Fruit fly (Drosophila melanogaster) whole organism, prepupa: ENCODE measurements around the gene CG11309.

Experiments
- Blimp-1 ChIP-seq: fragments of 200-800 bp; sonication (Bioruptor generic); optimal IDR thresholded peaks from 3 replicates; lab custom pipeline; 2017; ENCODE audit warnings: missing biosample characterization, missing genetic modification characterization, mild to moderate bottlenecking, moderate library complexity, missing genetic modification reagents
- CG10669 ChIP-seq: fragments of 200-800 bp; sonication (Bioruptor generic); optimal IDR thresholded peaks from 3 replicates; lab custom pipeline; 2018; ENCODE audit warnings: missing biosample characterization, mild to moderate bottlenecking, missing genetic modification characterization, moderate library complexity
- CG11294 ChIP-seq: fragments of 200-800 bp; sonication (Bioruptor generic); IDR thresholded peaks from 2 replicates; pipeline ENCODE4 v1.3.6; 2022; ENCODE audit warnings: missing biosample characterization, missing genetic modification characterization
- CG11762 ChIP-seq: fragments of 200-800 bp; sonication (Bioruptor generic); optimal IDR thresholded peaks from 3 replicates; lab custom pipeline; 2016; ENCODE audit warnings: missing biosample characterization, missing genetic modification characterization; ENCODE audit not compliant: insufficient read depth
- CG11902 ChIP-seq: fragments of 200-800 bp; sonication (Bioruptor generic); optimal IDR thresholded peaks from 3 replicates; lab custom pipeline; 2016; ENCODE audit warnings: missing biosample characterization, missing genetic modification characterization
- CG1621 ChIP-seq: fragments of 200-800 bp; sonication (Bioruptor generic); optimal IDR thresholded peaks from 3 replicates; lab custom pipeline; 2018; ENCODE audit warnings: missing biosample characterization, mild to moderate bottlenecking, missing genetic modification characterization
- CG16779 ChIP-seq: fragments of 200-800 bp; sonication (Bioruptor generic); optimal IDR thresholded peaks from 3 replicates; lab custom pipeline; 2017; ENCODE audit warnings: missing biosample characterization, mild to moderate bottlenecking, missing genetic modification characterization
- CG3032 ChIP-seq: fragments of 200-800 bp; optimal IDR thresholded peaks from 2 replicates; lab custom pipeline; 2019; ENCODE audit warnings: missing biosample characterization, mild to moderate bottlenecking, missing genetic modification characterization, moderate library complexity
- CG32006 ChIP-seq: fragments of 200-800 bp; sonication (Bioruptor generic); optimal IDR thresholded peaks from 3 replicates; lab custom pipeline; 2017; ENCODE audit warnings: missing biosample characterization, mild to moderate bottlenecking, missing genetic modification characterization
- CG3919 ChIP-seq: fragments of 200-800 bp; sonication (Bioruptor generic); optimal IDR thresholded peaks from 3 replicates; lab custom pipeline; 2016; ENCODE audit warnings: missing biosample characterization, missing genetic modification characterization
- CG4318 ChIP-seq: fragments of 200-800 bp; sonication (Bioruptor generic); optimal IDR thresholded peaks from 3 replicates; lab custom pipeline; 2017; ENCODE audit warnings: missing biosample characterization, mild to moderate bottlenecking, missing genetic modification characterization
- CG6163 ChIP-seq: fragments of 200-800 bp; sonication (Bioruptor generic); IDR thresholded peaks from 3 replicates; pipeline ENCODE4 v1.3.6; 2022; ENCODE audit warnings: missing biosample characterization, missing genetic modification characterization
- CG6276 ChIP-seq: fragments of 200-800 bp; sonication (Bioruptor generic); optimal IDR thresholded peaks from 2 replicates; lab custom pipeline; 2017; ENCODE audit warnings: missing biosample characterization, mild to moderate bottlenecking, missing genetic modification characterization
- CG6792 ChIP-seq: fragments of 200-800 bp; sonication (Bioruptor generic); optimal IDR thresholded peaks from 3 replicates; lab custom pipeline; 2016; ENCODE audit warnings: missing biosample characterization, missing genetic modification characterization
- CG6808 ChIP-seq: fragments of 200-800 bp; sonication (Bioruptor generic); optimal IDR thresholded peaks from 3 replicates; lab custom pipeline; 2017; ENCODE audit warnings: missing biosample characterization, missing genetic modification characterization, mild to moderate bottlenecking, moderate library complexity, missing genetic modification reagents
- CG8319 ChIP-seq: fragments of 200-800 bp; sonication (Bioruptor generic); optimal IDR thresholded peaks from 3 replicates; lab custom pipeline; 2016; ENCODE audit warnings: missing biosample characterization, missing genetic modification characterization
- CG9139 ChIP-seq: fragments of 200-800 bp; sonication (Bioruptor generic); optimal IDR thresholded peaks from 3 replicates; lab custom pipeline; 2017; ENCODE audit warnings: missing biosample characterization, mild to moderate bottlenecking, missing genetic modification characterization
- Eip78C ChIP-seq: fragments of 200-800 bp; sonication (Bioruptor generic); peaks from one replicate; lab custom pipeline; 2016; ENCODE audit warnings: missing biosample characterization, missing genetic modification characterization
- Eip93F ChIP-seq: fragments of 200-800 bp; sonication (Bioruptor generic); optimal IDR thresholded peaks from 2 replicates; lab custom pipeline; 2016; ENCODE audit warnings: missing biosample characterization, mild to moderate bottlenecking, missing genetic modification characterization
- Ets96B ChIP-seq: fragments of 200-800 bp; optimal IDR thresholded peaks from 2 replicates; lab custom pipeline; 2019; ENCODE audit warnings: missing biosample characterization, mild to moderate bottlenecking, missing genetic modification characterization, moderate library complexity
- Gug ChIP-seq: fragments of 200-800 bp; sonication (Bioruptor generic); IDR thresholded peaks from 2 replicates; pipeline ENCODE4 v1.3.6; 2022; ENCODE audit warnings: missing biosample characterization, missing genetic modification characterization
- Hr39 ChIP-seq: fragments of 200-800 bp; sonication (Bioruptor generic); optimal IDR thresholded peaks from 2 replicates; lab custom pipeline; 2016; ENCODE audit warnings: missing biosample characterization, missing genetic modification characterization
- Hr4 ChIP-seq: fragments of 200-800 bp; sonication (Bioruptor generic); optimal IDR thresholded peaks from 3 replicates; lab custom pipeline; 2016; ENCODE audit warnings: missing biosample characterization, missing genetic modification characterization
- Lpt ChIP-seq: fragments of 200-800 bp; sonication (Bioruptor generic); optimal IDR thresholded peaks from 3 replicates; lab custom pipeline; 2016; ENCODE audit warnings: missing biosample characterization, missing genetic modification characterization
- Met ChIP-seq: fragments of 200-800 bp; sonication (Bioruptor generic); optimal IDR thresholded peaks from 3 replicates; lab custom pipeline; 2016; ENCODE audit warnings: missing biosample characterization, missing genetic modification characterization
- OdsH ChIP-seq: fragments of 200-800 bp; sonication (Bioruptor generic); optimal IDR thresholded peaks from 3 replicates; lab custom pipeline; 2016; ENCODE audit warnings: missing biosample characterization, missing genetic modification characterization
- Sox14 ChIP-seq: fragments of 200-800 bp; sonication (Bioruptor generic); optimal IDR thresholded peaks from 3 replicates; lab custom pipeline; 2016; ENCODE audit warnings: missing biosample characterization, missing genetic modification characterization
- Sox15 ChIP-seq: fragments of 200-800 bp; sonication (Bioruptor generic); optimal IDR thresholded peaks from 3 replicates; lab custom pipeline; 2016; ENCODE audit warnings: missing biosample characterization, missing genetic modification characterization
- achi ChIP-seq: fragments of 200-800 bp; sonication (Bioruptor generic); optimal IDR thresholded peaks from 3 replicates; lab custom pipeline; 2016; ENCODE audit warnings: missing biosample characterization, missing genetic modification characterization
- acj6 ChIP-seq: fragments of 200-800 bp; sonication (Bioruptor generic); optimal IDR thresholded peaks from 3 replicates; lab custom pipeline; 2016; ENCODE audit warnings: missing biosample characterization, missing genetic modification characterization
- cyc ChIP-seq: fragments of 200-800 bp; sonication (Bioruptor generic); optimal IDR thresholded peaks from 3 replicates; lab custom pipeline; 2016; ENCODE audit warnings: missing biosample characterization, missing genetic modification characterization
- dsx ChIP-seq: fragments of 200-800 bp; optimal IDR thresholded peaks from 3 replicates; lab custom pipeline; 2019; ENCODE audit warnings: missing biosample characterization, mild to moderate bottlenecking, missing genetic modification characterization, moderate library complexity; ENCODE audit not compliant: poor library complexity, severe bottlenecking
- eg ChIP-seq: fragments of 200-800 bp; sonication (Bioruptor generic); IDR thresholded peaks from 3 replicates; pipeline ENCODE4 v1.3.6; 2022; ENCODE audit warnings: missing biosample characterization, missing genetic modification characterization
- esn ChIP-seq: fragments of 200-800 bp; sonication (Bioruptor generic); optimal IDR thresholded peaks from 2 replicates; lab custom pipeline; 2016; ENCODE audit warnings: missing biosample characterization, mild to moderate bottlenecking, missing genetic modification characterization, moderate library complexity
- fd59A ChIP-seq: fragments of 200-800 bp; sonication (Bioruptor generic); optimal IDR thresholded peaks from 2 replicates; lab custom pipeline; 2017; ENCODE audit warnings: missing biosample characterization, mild to moderate bottlenecking, missing genetic modification characterization, missing genetic modification reagents
- fd85E ChIP-seq: fragments of 200-800 bp; sonication (Bioruptor generic); optimal IDR thresholded peaks from 3 replicates; lab custom pipeline; 2016; ENCODE audit warnings: missing biosample characterization, missing genetic modification characterization
- fkh ChIP-seq: fragments of 200-800 bp; sonication (Bioruptor generic); optimal IDR thresholded peaks from 3 replicates; lab custom pipeline; 2017; ENCODE audit warnings: missing biosample characterization, mild to moderate bottlenecking, missing genetic modification characterization, moderate library complexity
- lz ChIP-seq: fragments of 200-800 bp; sonication (Bioruptor generic); optimal IDR thresholded peaks from 3 replicates; lab custom pipeline; 2016; ENCODE audit warnings: missing biosample characterization, missing genetic modification characterization
- net ChIP-seq: fragments of 200-800 bp; sonication (Bioruptor generic); optimal IDR thresholded peaks from 3 replicates; lab custom pipeline; 2016; ENCODE audit warnings: missing biosample characterization, missing genetic modification characterization
- salr ChIP-seq, 2 experiments: fragments of 200-800 bp; sonication (Bioruptor generic); optimal IDR thresholded peaks; 3 replicates each; lab custom pipeline; 2016 to 2018; ENCODE audit warnings: missing biosample characterization in 2 of 2, missing genetic modification characterization in 2 of 2, mild to moderate bottlenecking in 1 of 2
- spab ChIP-seq: fragments of 200-800 bp; sonication (Bioruptor generic); optimal IDR thresholded peaks from 2 replicates; lab custom pipeline; 2017; ENCODE audit warnings: missing biosample characterization, mild to moderate bottlenecking, missing genetic modification characterization, missing genetic modification reagents
- svp ChIP-seq: fragments of 200-800 bp; sonication (Bioruptor generic); peaks from one replicate; lab custom pipeline; 2016; ENCODE audit warnings: missing biosample characterization, missing genetic modification characterization
- topi ChIP-seq: fragments of 200-800 bp; sonication (Bioruptor generic); optimal IDR thresholded peaks from 3 replicates; lab custom pipeline; 2016; ENCODE audit warnings: missing biosample characterization, missing genetic modification characterization
- vri ChIP-seq: fragments of 200-800 bp; sonication (Bioruptor generic); optimal IDR thresholded peaks from 3 replicates; lab custom pipeline; 2016; ENCODE audit warnings: missing biosample characterization, mild to moderate bottlenecking, missing genetic modification characterization

The CG11309 gene

DNA sequence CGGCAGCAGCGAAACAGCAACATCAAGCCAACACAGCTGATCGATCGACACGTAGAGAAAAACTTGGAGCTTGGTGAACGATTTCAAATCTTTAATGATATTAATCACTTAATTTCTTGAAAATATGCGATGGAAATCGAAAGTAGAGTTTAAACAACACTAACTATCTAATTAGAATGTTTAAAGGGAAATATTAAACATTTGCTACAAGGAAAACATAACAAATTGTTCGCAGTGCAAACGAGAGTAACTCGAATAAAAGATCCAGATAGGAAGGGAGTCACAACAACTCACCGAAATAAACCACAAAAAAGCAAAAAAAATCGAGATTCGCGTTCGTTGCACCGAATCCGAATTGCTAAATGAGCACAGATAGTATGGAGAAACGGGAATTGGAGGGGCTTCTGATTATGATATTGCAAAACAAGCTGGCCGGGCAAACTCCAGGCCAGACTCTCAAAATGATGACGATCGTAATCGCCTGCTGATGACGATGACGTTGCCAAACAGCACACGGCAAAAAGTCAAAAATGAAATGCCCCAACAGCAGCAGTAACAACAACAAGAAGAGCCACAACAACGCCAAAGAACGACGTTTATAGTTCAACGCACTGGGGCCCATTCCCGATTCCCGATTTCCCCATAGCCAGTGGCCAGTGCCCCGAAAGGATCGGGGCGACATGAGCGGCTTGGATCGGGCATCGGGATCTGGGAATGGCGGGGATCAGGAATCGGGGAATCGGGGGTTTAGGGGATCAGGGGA, 50.5 kb downstream of the CG11309 start (continued):
- TF ChIP-seq Hr4 (GFP tag; lab: Kevin White, UChicago) = peak; percentile 83
- peak; percentile 99 for TF ChIP-seq Ets96B (tag; lab: Kevin White, UChicago)
- peak; percentile 98 for TF ChIP-seq fd59A (GFP tag; lab: Kevin White, UChicago)
- TF ChIP-seq achi = peak; percentile 98
- TF ChIP-seq Met (GFP tag; lab: Kevin White, UChicago) = peak; percentile 99
- peak; percentile 99 for TF ChIP-seq CG8319 (GFP tag; lab: Kevin White, UChicago)
- peak; percentile 82 for TF ChIP-seq eg (GFP tag; lab: Robert Waterston, UW)
- TF ChIP-seq Hr39 (GFP tag; lab: Kevin White, UChicago) = peak; percentile 99
- peak; percentile 99 for TF ChIP-seq lz (GFP tag; lab: Kevin White, UChicago)
- peak; percentile 99 for TF ChIP-seq vri (GFP tag; lab: Kevin White, UChicago)
- TF ChIP-seq CG1621 (tag; lab: Kevin White, UChicago) = peak; percentile 96
- TF ChIP-seq cyc (GFP tag; lab: Kevin White, UChicago) = peak; percentile 99
- peak; percentile 97 for TF ChIP-seq CG11762 (GFP tag; lab: Kevin White, UChicago)
- peak; percentile 98 for TF ChIP-seq Sox14 (GFP tag; lab: Kevin White, UChicago)
- peak; percentile 71 for TF ChIP-seq CG6276 (GFP tag; lab: Kevin White, UChicago)
- TF ChIP-seq Lpt (GFP tag; lab: Kevin White, UChicago) = peak; percentile 89
- peak; percentile 99 for TF ChIP-seq CG3919 (GFP tag; lab: Kevin White, UChicago)
- TF ChIP-seq CG11294 (GFP tag; lab: Robert Waterston, UW) = peak; percentile 63
- peak; percentile 99 for TF ChIP-seq CG3032 (tag; lab: Kevin White, UChicago)
- peak; percentile 98 for TF ChIP-seq dsx (GFP tag; lab: Kevin White, UChicago)
- peak; percentile 100 for TF ChIP-seq svp (GFP tag; lab: Kevin White, UChicago)
- TF ChIP-seq Eip93F = peak; percentile 99
- TF ChIP-seq Gug = peak; percentile 72
- TF ChIP-seq fkh = no peak

DNA sequence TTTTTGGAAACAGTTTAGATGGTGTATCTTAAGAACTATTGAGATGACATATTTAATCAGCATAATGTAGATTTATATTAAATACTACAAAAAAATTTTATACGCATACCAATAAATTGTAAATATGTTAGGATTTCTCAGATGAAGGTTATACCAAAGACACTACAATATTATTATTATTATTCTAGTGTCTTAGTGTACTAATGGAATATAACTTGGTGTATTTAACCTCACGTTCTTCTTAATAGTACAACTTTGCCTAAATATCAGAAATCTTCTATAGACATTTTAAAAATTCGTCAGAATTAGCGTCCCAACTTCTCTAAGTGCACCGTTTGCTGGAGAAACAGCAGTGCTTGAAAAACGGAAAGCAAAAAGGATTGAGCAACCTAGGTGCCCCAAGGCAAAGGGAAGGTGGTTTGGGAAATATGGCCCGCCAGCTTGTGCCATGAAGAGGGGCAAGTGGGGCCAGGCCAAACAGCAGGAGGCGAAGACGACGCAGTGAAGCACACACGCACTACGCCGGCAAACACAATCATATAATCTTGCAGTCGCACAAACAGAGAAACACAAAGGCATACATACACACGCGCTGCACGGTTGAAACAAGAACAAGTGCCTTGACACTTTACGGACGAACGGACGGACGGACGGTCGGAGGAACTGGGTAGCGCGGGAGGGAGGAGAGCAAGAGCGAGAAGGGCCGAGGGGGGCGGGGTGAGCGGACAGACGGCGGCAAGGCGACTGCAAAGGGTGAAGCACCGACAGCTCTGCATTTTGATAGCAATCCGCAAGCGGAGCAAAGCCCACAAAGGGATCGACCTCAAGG, 51.3 kb downstream of the CG11309 start:
- TF ChIP-seq achi (peak; percentile 50), CG16779 (peak; percentile 34), spab (GFP tag; lab: Kevin White, UChicago) (peak; percentile 79), CG32006 (GFP tag; lab: Kevin White, UChicago) (peak; percentile 36), CG11902 (GFP tag; lab: Kevin White, UChicago) (peak; percentile 28), CG6808 (GFP tag; lab: Kevin White, UChicago) (peak; percentile 66), CG9139 (GFP tag; lab: Kevin White, UChicago) (no peak), CG6792 (peak; percentile 39), Eip78C (peak; percentile 99), acj6 (peak; percentile 65), salr (GFP tag; optimal IDR thresholded peaks at IDR 0.05; lab: Kevin White, UChicago) (peak; percentile 1 to 80), esn (GFP tag; lab: Kevin White, UChicago) (peak; percentile 80), OdsH (GFP tag; lab: Kevin White, UChicago) (peak; percentile 47), Hr39 (GFP tag; lab: Kevin White, UChicago) (peak; percentile 0), Sox15 (GFP tag; lab: Kevin White, UChicago) (peak; percentile 31), CG4318 (GFP tag; lab: Kevin White, UChicago) (no peak), CG11294 (GFP tag; lab: Robert Waterston, UW) (no peak), Gug (no peak), CG6276 (GFP tag; lab: Kevin White, UChicago) (no peak), CG8319 (GFP tag; lab: Kevin White, UChicago) (peak; percentile 31), cyc (GFP tag; lab: Kevin White, UChicago) (peak; percentile 51), CG3919 (GFP tag; lab: Kevin White, UChicago) (peak; percentile 66), Ets96B (tag; lab: Kevin White, UChicago) (peak; percentile 80), fd85E (GFP tag; lab: Kevin White, UChicago) (no peak), Lpt (GFP tag; lab: Kevin White, UChicago) (no peak), CG10669 (peak; percentile 80), Sox14 (GFP tag; lab: Kevin White, UChicago) (no peak), net (peak; percentile 34), Blimp-1 (GFP tag; lab: Kevin White, UChicago) (no peak), topi (peak; percentile 68), CG6163 (GFP tag; lab: Robert Waterston, UW) (peak; percentile 40; the same call in 1 of the 3 replicates), eg (GFP tag; lab: Robert Waterston, UW) (no peak)
